Fruit fly (Drosophila melanogaster) whole organism, wandering third instar larva: ENCODE measurements around the gene CG34408.
A peak's percentile ranks its signal among the peaks of the same experiment; 100 is the strongest.

Source experiments
- Abd-B ChIP-seq: fragments of >200 bp; optimal IDR thresholded peaks from 2 replicates; lab custom pipeline; 2017; ENCODE audit warnings: missing biosample characterization, missing genetic modification characterization
- CG32264 ChIP-seq: fragments of 200-800 bp; sonication (Bioruptor generic); optimal IDR thresholded peaks from 2 replicates; lab custom pipeline; 2016; ENCODE audit warnings: missing biosample characterization, missing genetic modification characterization
- CG9705 ChIP-seq: fragments of 200-800 bp; sonication (Bioruptor generic); optimal IDR thresholded peaks from 2 replicates; lab custom pipeline; 2018; ENCODE audit warnings: missing biosample characterization, mild to moderate bottlenecking, missing genetic modification characterization
- CrebA ChIP-seq: fragments of 200-800 bp; sonication (Bioruptor generic); optimal IDR thresholded peaks from 2 replicates; lab custom pipeline; 2016; ENCODE audit warnings: missing biosample characterization, mild to moderate bottlenecking, missing genetic modification characterization, borderline replicate concordance
- Dfd ChIP-seq: fragments of >200 bp; optimal IDR thresholded peaks from 2 replicates; lab custom pipeline; 2017; ENCODE audit warnings: missing biosample characterization, missing genetic modification characterization
- Dif ChIP-seq: fragments of 200-275, 200-300 bp; sonication (Bioruptor generic); optimal IDR thresholded peaks from 2 replicates; lab custom pipeline; 2018; ENCODE audit warnings: missing biosample characterization, missing genetic modification characterization; ENCODE audit not compliant: partially characterized antibody
- GATAd ChIP-seq: sonication (Bioruptor generic); optimal IDR thresholded peaks from 2 replicates; lab custom pipeline; 2016; ENCODE audit warnings: missing biosample characterization, missing genetic modification characterization
- HLH106 ChIP-seq: fragments of 200-800 bp; optimal IDR thresholded peaks from 3 replicates; lab custom pipeline; 2019; ENCODE audit warnings: missing biosample characterization, mild to moderate bottlenecking, missing genetic modification characterization, moderate library complexity
- Hnf4 ChIP-seq: fragments of 200-800 bp; sonication (Bioruptor generic); optimal IDR thresholded peaks from 2 replicates; lab custom pipeline; 2016; ENCODE audit warnings: missing biosample characterization, mild to moderate bottlenecking, missing genetic modification characterization
- Hr78 ChIP-seq: fragments of >200 bp; optimal IDR thresholded peaks from 2 replicates; lab custom pipeline; 2017; ENCODE audit warnings: missing biosample characterization, missing genetic modification characterization
- Hr83 ChIP-seq: fragments of 200-300 bp; sonication (Bioruptor generic); optimal IDR thresholded peaks from 2 replicates; lab custom pipeline; 2016; ENCODE audit warnings: missing biosample characterization, mild to moderate bottlenecking, missing genetic modification characterization, moderate library complexity; ENCODE audit not compliant: poor library complexity, severe bottlenecking
- Jra ChIP-seq: sonication (Bioruptor generic); optimal IDR thresholded peaks from 2 replicates; lab custom pipeline; 2016; ENCODE audit warnings: missing biosample characterization, missing genetic modification characterization
- Mio ChIP-seq: sonication (Bioruptor generic); optimal IDR thresholded peaks from 2 replicates; lab custom pipeline; 2016; ENCODE audit warnings: missing biosample characterization, missing genetic modification characterization
- Myc ChIP-seq: fragments of >200 bp; optimal IDR thresholded peaks from 2 replicates; lab custom pipeline; 2017
- N ChIP-seq: fragments of >200 bp; optimal IDR thresholded peaks from 2 replicates; lab custom pipeline; 2018; ENCODE audit warnings: missing biosample characterization, missing external identifiers, missing genetic modification characterization
- Rel ChIP-seq, 2 experiments: fragments of 200-800 bp; sonication (Bioruptor generic) in 1 of 2; optimal IDR thresholded peaks; 2 replicates in 1 of 2; 3 replicates in 1 of 2; lab custom pipeline; 2016 to 2019; ENCODE audit warnings: mild to moderate bottlenecking in 2 of 2, missing biosample characterization in 2 of 2, missing genetic modification characterization in 2 of 2, moderate library complexity in 1 of 2
- Sp1 ChIP-seq: fragments of 200-800 bp; sonication (Bioruptor generic); optimal IDR thresholded peaks from 3 replicates; lab custom pipeline; 2019; ENCODE audit warnings: missing biosample characterization, mild to moderate bottlenecking, missing genetic modification characterization, moderate library complexity
- Vsx2 ChIP-seq: fragments of 200-300, 225-300 bp; sonication (Bioruptor generic); optimal IDR thresholded peaks from 2 replicates; lab custom pipeline; 2018; ENCODE audit warnings: missing biosample characterization, missing genetic modification characterization; ENCODE audit not compliant: partially characterized antibody
- br ChIP-seq: fragments of 200-800 bp; sonication (Bioruptor generic); optimal IDR thresholded peaks from 2 replicates; lab custom pipeline; 2016; ENCODE audit warnings: missing biosample characterization, missing genetic modification characterization
- dl ChIP-seq, 2 experiments: fragments of 175-275, 200-275 bp in 1 of 2; fragments of 200-275 bp in 1 of 2; sonication (Bioruptor generic); optimal IDR thresholded peaks; lab custom pipeline; 2018; ENCODE audit warnings: mild to moderate bottlenecking in 2 of 2, missing biosample characterization in 2 of 2, missing genetic modification characterization in 2 of 2, moderate library complexity in 2 of 2; ENCODE audit not compliant: partially characterized antibody in 2 of 2, insufficient read depth in 1 of 2
- dmrt93B ChIP-seq: fragments of 200-800 bp; sonication (Bioruptor generic); optimal IDR thresholded peaks from 2 replicates; lab custom pipeline; 2018; ENCODE audit warnings: missing biosample characterization, mild to moderate bottlenecking, missing genetic modification characterization
- dsf ChIP-seq: sonication (Bioruptor generic); optimal IDR thresholded peaks from 2 replicates; lab custom pipeline; 2016; ENCODE audit warnings: missing biosample characterization, missing genetic modification characterization, borderline replicate concordance
- ey ChIP-seq: fragments of 200-800 bp; sonication (Bioruptor generic); optimal IDR thresholded peaks from 2 replicates; lab custom pipeline; 2016; ENCODE audit warnings: missing biosample characterization, missing genetic modification characterization
- foxo ChIP-seq, 2 experiments: fragments of 200-800 bp; sonication (Bioruptor generic); optimal IDR thresholded peaks; 2 replicates in 1 of 2; 3 replicates in 1 of 2; lab custom pipeline; 2016 to 2017; ENCODE audit warnings: missing biosample characterization in 2 of 2, missing genetic modification characterization in 2 of 2
- fru ChIP-seq: fragments of 200-800 bp; sonication (Bioruptor generic); optimal IDR thresholded peaks from 3 replicates; lab custom pipeline; 2016; ENCODE audit warnings: missing biosample characterization, mild to moderate bottlenecking, missing genetic modification characterization
- h ChIP-seq: fragments of 200-800 bp; sonication (Bioruptor generic); optimal IDR thresholded peaks from 3 replicates; lab custom pipeline; 2016; ENCODE audit warnings: missing biosample characterization, mild to moderate bottlenecking, missing genetic modification characterization
- jim ChIP-seq: fragments of 175-275, 200-325 bp; sonication (Bioruptor generic); optimal IDR thresholded peaks from 2 replicates; lab custom pipeline; 2016; ENCODE audit warnings: missing biosample characterization, mild to moderate bottlenecking, missing genetic modification characterization
- lola ChIP-seq: fragments of >200 bp; optimal IDR thresholded peaks from 2 replicates; lab custom pipeline; 2017; ENCODE audit warnings: missing biosample characterization, missing genetic modification characterization
- psq ChIP-seq: fragments of 200-800 bp; sonication (Bioruptor generic); optimal IDR thresholded peaks from 3 replicates; lab custom pipeline; 2017; ENCODE audit warnings: missing biosample characterization, mild to moderate bottlenecking, missing genetic modification characterization, moderate library complexity
- rgr ChIP-seq: fragments of 200-800 bp; sonication (Bioruptor generic); optimal IDR thresholded peaks from 3 replicates; lab custom pipeline; 2016; ENCODE audit warnings: missing biosample characterization, mild to moderate bottlenecking, missing genetic modification characterization
- sage ChIP-seq: fragments of 200-800 bp; sonication (Bioruptor generic); optimal IDR thresholded peaks from 2 replicates; lab custom pipeline; 2016; ENCODE audit warnings: missing biosample characterization, mild to moderate bottlenecking, missing genetic modification characterization
- sv ChIP-seq: fragments of 200-800 bp; sonication (Bioruptor generic); optimal IDR thresholded peaks from 3 replicates; lab custom pipeline; 2016; ENCODE audit warnings: missing biosample characterization, missing genetic modification characterization
- usp ChIP-seq: fragments of >200 bp; optimal IDR thresholded peaks from 2 replicates; lab custom pipeline; 2017; ENCODE audit warnings: missing biosample characterization, missing genetic modification characterization

CG34408 gene

DNA sequence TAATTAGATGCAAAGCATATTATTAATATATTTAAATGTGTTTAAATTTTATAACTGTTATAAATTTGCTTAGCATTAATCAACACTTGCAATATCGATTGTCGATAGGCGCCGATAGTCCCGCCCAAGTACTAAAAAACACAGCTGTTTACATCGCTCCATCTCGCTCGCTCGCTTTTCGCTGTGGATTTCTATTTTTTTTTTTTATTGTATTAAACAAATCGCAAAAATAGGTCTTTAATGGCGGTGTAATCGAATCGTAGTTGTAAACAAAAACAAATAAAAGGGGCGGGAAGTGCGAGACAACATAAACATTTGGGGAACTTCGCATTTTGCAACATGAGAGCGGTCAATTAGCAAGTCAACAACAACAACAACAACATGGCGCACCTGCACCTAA lies at the start of gene CG34408:
CG34408 (plus strand) TSS at position 156 of the 400 bp plus-strand sequence.
- TF ChIP-seq sage: no peak
- no peak for TF ChIP-seq Dfd (GFP tag; lab: Kevin White, UChicago)
- no peak for TF ChIP-seq Rel (GFP tag; optimal IDR thresholded peaks at IDR 0.05; lab: Kevin White, UChicago)
- no peak for TF ChIP-seq Rel (tag; optimal IDR thresholded peaks at IDR 0.05; lab: Kevin White, UChicago)
- TF ChIP-seq Mio (GFP tag; lab: Kevin White, UChicago): no peak
- no peak for TF ChIP-seq jim (GFP tag; lab: Kevin White, UChicago)

DNA sequence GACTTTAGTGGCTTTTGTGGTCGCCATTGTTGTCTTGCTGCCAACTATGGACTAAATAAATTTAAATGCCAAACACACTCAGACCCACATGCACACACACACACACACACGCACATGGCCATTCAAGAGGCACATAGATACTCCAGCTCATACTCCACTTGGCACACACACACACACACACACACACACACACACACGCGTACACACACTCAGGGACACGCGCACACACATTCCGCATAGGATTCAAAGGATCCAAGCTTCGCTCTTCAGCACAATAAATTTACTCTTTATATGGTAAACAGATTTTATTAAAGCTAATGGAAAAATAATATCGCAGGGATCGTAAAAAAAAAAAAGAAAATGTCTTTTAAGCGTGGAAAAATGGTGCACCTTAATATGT lies 37.0 kb upstream of the CG34408 start:
- no peak for TF ChIP-seq jim (GFP tag; lab: Kevin White, UChicago)
- no peak for TF ChIP-seq Hr78 (GFP tag; lab: Kevin White, UChicago)
- TF ChIP-seq HLH106 (tag; lab: Kevin White, UChicago): no peak
- TF ChIP-seq Dfd (GFP tag; lab: Kevin White, UChicago): peak; percentile 74
- TF ChIP-seq, all 38 proteins: peak for 1

DNA sequence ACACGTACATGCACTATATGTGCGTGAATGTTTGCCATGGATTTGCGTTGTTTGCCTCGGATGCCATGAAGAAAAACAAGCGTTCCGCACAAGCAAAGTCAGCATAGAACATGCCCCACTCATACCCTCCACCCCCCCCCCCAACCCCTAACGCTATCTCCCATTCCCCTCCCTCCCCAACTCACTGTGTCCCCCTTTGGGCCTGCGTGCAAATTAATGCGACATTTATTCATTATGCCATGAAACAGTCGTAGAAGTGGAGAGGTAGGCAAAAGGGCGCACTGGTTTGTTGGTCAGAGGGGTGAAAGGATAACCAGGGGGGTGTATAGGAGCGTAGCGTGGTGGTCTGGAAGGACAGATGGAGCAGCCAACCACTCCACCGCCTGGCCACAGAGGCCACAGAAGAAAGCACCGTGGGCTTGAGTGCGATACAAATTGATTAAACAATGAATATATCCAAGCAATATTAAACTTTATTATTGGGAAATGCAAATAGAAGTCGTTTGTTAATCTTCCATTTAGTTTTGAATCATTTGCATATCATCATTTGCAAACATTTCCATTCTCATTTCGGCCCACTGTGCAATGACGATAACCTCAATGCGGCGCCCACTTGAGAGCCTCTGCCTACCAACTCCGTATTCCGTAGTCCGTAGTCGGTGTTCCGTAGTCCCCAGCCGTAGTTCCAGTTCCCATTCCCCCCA lies 35.4 kb upstream of the CG34408 start:
- TF ChIP-seq HLH106 (tag; lab: Kevin White, UChicago) (peak; percentile 44), foxo (GFP tag; optimal IDR thresholded peaks at IDR 0.05; lab: Kevin White, UChicago) (peak in 1 of 2 experiments; percentile 54), h (peak; percentile 24), N (GFP tag; lab: Kevin White, UChicago) (no peak), Vsx2 (GFP tag; lab: Kevin White, UChicago) (no peak), fru (GFP tag; lab: Kevin White, UChicago) (peak; percentile 58), rgr (peak; percentile 1), Abd-B (no peak), sv (peak; percentile 12), Dif (GFP tag; lab: Kevin White, UChicago) (no peak), lola (GFP tag; lab: Kevin White, UChicago) (no peak), CrebA (GFP tag; lab: Kevin White, UChicago) (no peak), Sp1 (GFP tag; lab: Kevin White, UChicago) (peak; percentile 29)

DNA sequence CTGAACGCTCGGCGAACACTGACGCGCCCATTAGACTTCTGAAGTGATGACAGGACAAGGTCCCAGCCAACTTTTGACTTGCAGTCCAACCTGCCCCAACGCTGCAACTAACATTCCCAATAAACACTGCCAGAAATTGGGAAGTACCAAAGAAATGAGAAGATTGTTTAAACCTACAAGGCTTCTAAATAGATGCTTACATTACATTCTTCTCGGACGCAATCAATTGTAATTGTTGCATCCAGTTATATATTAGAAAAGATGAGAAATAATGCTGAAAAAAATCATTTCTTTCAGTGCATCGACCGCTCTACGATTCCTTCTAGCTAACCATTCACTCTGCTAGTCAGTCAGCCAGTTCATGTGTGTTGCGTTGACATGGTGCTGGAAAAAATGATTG lies 17.3 kb upstream of the CG34408 start:
- TF ChIP-seq Hr78 (GFP tag; lab: Kevin White, UChicago): no peak
- no peak for TF ChIP-seq GATAd (GFP tag; lab: Kevin White, UChicago)
- no peak for TF ChIP-seq dsf (GFP tag; lab: Kevin White, UChicago)
- no peak for TF ChIP-seq N (GFP tag; lab: Kevin White, UChicago)
- TF ChIP-seq Mio (GFP tag; lab: Kevin White, UChicago): no peak
- no peak for TF ChIP-seq CG32264
- no peak for TF ChIP-seq Dfd (GFP tag; lab: Kevin White, UChicago)
- no peak for TF ChIP-seq usp (GFP tag; lab: Kevin White, UChicago)
- TF ChIP-seq dmrt93B (GFP tag; lab: Kevin White, UChicago): no peak
- no peak for TF ChIP-seq sv
- no peak for TF ChIP-seq Hr83 (GFP tag; lab: Kevin White, UChicago)
- no peak for TF ChIP-seq Jra (GFP tag; lab: Kevin White, UChicago)
- TF ChIP-seq ey (GFP tag; lab: Kevin White, UChicago): no peak
- no peak for TF ChIP-seq foxo (GFP tag; optimal IDR thresholded peaks at IDR 0.05; lab: Kevin White, UChicago)
- no peak for TF ChIP-seq dl (GFP tag; optimal IDR thresholded peaks at IDR 0.05; lab: Kevin White, UChicago; ENCODE audit: insufficient read depth in 1 of 2, partially characterized antibody in 2 of 2)
- no peak for TF ChIP-seq psq (GFP tag; lab: Kevin White, UChicago)
- TF ChIP-seq Hnf4 (GFP tag; lab: Kevin White, UChicago): no peak

DNA sequence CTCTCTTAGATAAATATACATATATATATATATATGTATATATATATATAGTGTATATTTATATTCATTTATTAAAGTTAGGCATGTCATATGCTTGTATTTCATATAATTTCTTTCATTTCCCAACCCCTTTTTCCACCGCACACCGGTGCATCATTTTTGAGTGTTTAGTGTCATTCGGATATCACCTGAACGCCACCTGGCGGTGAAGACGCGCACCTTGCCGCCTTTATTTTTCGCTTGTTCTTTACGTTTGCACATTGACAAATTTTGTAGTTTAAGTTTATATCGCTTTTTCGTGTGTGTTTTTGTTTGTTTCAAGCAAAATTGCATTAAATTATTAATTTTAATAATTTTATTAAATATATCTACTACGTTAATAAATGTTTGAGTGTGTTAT lies 13.8 kb upstream of the CG34408 start:
- no peak for TF ChIP-seq CG9705 (GFP tag; lab: Kevin White, UChicago)
- no peak for TF ChIP-seq br (GFP tag; lab: Kevin White, UChicago)
- no peak for TF ChIP-seq Mio (GFP tag; lab: Kevin White, UChicago)
- TF ChIP-seq Rel (GFP tag; optimal IDR thresholded peaks at IDR 0.05; lab: Kevin White, UChicago): no peak
- no peak for TF ChIP-seq Rel (tag; optimal IDR thresholded peaks at IDR 0.05; lab: Kevin White, UChicago)
- TF ChIP-seq GATAd (GFP tag; lab: Kevin White, UChicago): no peak
- TF ChIP-seq CG32264: no peak
- TF ChIP-seq Myc: no peak
- no peak for TF ChIP-seq sv
- TF ChIP-seq HLH106 (tag; lab: Kevin White, UChicago): no peak
- no peak for TF ChIP-seq sage
- TF ChIP-seq foxo (GFP tag; optimal IDR thresholded peaks at IDR 0.05; lab: Kevin White, UChicago): no peak
- no peak for TF ChIP-seq Hnf4 (GFP tag; lab: Kevin White, UChicago)
- TF ChIP-seq, all 38 proteins: peak for 0
